Fruit fly (Drosophila melanogaster): ENCODE results near the gene CG13996.

Gene CG13996

DNA sequence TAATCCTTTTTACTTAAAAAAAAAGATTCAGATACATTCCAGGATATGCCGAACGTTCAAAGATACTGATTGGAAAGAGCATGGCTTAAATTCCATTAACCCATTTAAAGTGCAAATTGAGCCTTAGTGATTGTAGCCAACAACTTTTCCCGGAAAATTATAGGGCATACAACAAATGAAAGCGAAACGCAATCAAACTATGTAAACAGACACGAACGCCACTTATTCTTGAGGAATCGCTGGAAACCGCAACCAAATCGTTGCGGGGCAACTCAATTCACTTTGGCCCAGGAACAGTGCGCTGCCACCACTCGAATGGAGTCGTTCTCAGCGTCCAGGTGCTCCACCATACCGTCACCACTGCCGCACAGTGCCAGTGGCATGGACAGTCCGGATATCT, at the start of gene CG13996:
CG13996 (plus strand) TSS at position 301 of the 400 bp plus-strand sequence.
- TF ChIP-seq spab (GFP tag; optimal IDR thresholded peaks at IDR 0.05) (no peak), CG8119 (GFP tag; IDR thresholded peaks at IDR 0.05) (no peak), salr (GFP tag; optimal IDR thresholded peaks at IDR 0.05) (no peak), cyc (GFP tag; optimal IDR thresholded peaks at IDR 0.05) (no peak), CG6854 (GFP tag; optimal IDR thresholded peaks at IDR 0.05) (no peak), Ets96B (tag; optimal IDR thresholded peaks at IDR 0.05) (no peak), CG8632 (GFP tag; optimal IDR thresholded peaks at IDR 0.05) (no peak), lz (GFP tag; optimal IDR thresholded peaks at IDR 0.05) (no peak), CG4318 (GFP tag; optimal IDR thresholded peaks at IDR 0.05) (no peak), dsx (GFP tag; optimal IDR thresholded peaks at IDR 0.05; ENCODE audit: poor library complexity, severe bottlenecking) (no peak), CG8319 (GFP tag; optimal IDR thresholded peaks at IDR 0.05) (no peak), Sox15 (GFP tag; optimal IDR thresholded peaks at IDR 0.05) (no peak), Eip75B (GFP tag; optimal IDR thresholded peaks at IDR 0.05) (no peak), Hr4 (GFP tag; optimal IDR thresholded peaks at IDR 0.05) (no peak), Sox102F (GFP tag; optimal IDR thresholded peaks at IDR 0.05) (no peak), Sox14 (GFP tag; optimal IDR thresholded peaks at IDR 0.05) (no peak), dac (GFP tag; optimal IDR thresholded peaks at IDR 0.05) (no peak), eg (GFP tag; IDR thresholded peaks at IDR 0.05) (no peak), CG11294 (GFP tag; IDR thresholded peaks at IDR 0.05) (no peak), topi (GFP tag; optimal IDR thresholded peaks at IDR 0.05) (no peak)

DNA sequence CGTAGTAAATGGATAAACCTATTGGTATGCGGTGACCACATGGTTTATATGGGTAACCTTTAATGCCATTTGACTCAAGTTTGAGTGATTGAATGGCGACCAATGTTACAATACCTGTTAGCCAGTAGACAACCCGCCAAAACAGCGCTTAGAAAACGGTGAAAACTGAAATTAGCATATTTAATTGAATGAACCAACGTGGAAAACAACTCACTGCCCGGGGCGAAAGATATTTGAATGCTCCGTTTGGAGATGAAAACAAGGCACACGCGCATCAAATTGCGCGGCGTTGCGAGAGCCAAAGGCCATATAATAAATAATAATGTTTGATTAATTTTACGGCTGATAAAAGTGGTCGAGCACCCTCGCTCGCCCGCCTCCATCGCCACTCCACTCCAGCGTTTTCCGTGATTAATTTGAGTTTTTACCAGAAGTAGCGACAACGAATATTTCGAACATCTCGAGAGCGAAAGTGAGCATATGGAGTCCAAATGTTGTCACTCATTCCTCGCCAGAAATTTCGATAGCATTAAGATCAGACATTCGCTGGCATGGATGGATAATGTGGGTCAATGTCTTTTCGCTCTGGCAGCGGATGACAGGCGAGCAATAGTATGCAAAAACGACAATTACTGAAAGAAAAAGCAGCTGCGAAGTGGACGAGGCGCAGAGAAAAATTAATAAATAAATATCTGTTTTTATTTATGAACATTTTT, 49.4 kb upstream of the CG13996 start:
- TF ChIP-seq Eip78C (GFP tag) (peak; percentile 41), svp (GFP tag) (peak; percentile 96), vri (GFP tag; optimal IDR thresholded peaks at IDR 0.05) (no peak)

DNA sequence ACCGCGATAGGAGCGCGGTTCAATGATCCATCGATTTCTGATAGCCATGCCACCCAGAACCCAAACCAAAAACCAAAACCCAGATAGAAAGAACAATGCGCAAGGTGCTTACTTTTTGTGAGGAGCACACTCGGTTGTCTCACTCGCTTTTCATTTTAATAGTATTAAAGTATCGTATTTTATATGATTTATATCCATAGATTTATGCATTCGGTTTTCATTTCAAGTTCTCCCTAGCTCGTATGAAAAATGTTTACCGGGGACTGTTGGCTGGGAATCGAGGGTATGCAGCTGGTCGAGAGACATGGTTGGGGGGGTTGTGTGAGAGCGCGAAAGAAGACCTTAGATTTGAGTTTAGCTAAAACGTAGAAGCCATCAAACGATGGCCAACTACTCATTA, 48.6 kb upstream of the CG13996 start:
- TF ChIP-seq topi (GFP tag; optimal IDR thresholded peaks at IDR 0.05) (peak; percentile 47), CG6276 (GFP tag; optimal IDR thresholded peaks at IDR 0.05) (no peak), Hr39 (GFP tag; optimal IDR thresholded peaks at IDR 0.05) (peak; percentile 47), Hr38 (GFP tag; optimal IDR thresholded peaks at IDR 0.05) (no peak), vri (GFP tag; optimal IDR thresholded peaks at IDR 0.05) (peak; percentile 38), cyc (GFP tag; optimal IDR thresholded peaks at IDR 0.05) (peak; percentile 25), esn (GFP tag; optimal IDR thresholded peaks at IDR 0.05) (peak; percentile 57), lz (GFP tag; optimal IDR thresholded peaks at IDR 0.05) (peak; percentile 44), CG9139 (GFP tag; optimal IDR thresholded peaks at IDR 0.05) (no peak), Met (GFP tag; optimal IDR thresholded peaks at IDR 0.05) (peak; percentile 34), CG6854 (GFP tag; optimal IDR thresholded peaks at IDR 0.05) (no peak), Sox102F (GFP tag; optimal IDR thresholded peaks at IDR 0.05) (peak; percentile 14), CG31627 (GFP tag; optimal IDR thresholded peaks at IDR 0.05) (peak; percentile 52), CG3919 (GFP tag; optimal IDR thresholded peaks at IDR 0.05) (no peak), CG15336 (GFP tag; IDR thresholded peaks at IDR 0.05) (peak; percentile 36; the same call in 1 of the 2 replicates), Eip78C (GFP tag) (peak; percentile 73), Smox (GFP tag; optimal IDR thresholded peaks at IDR 0.05) (peak; percentile 50), acj6 (GFP tag; optimal IDR thresholded peaks at IDR 0.05) (no peak), Sox14 (GFP tag; optimal IDR thresholded peaks at IDR 0.05) (peak; percentile 23), Ets21C (GFP tag; optimal IDR thresholded peaks at IDR 0.05) (peak; percentile 4), svp (GFP tag) (peak; percentile 84)

DNA sequence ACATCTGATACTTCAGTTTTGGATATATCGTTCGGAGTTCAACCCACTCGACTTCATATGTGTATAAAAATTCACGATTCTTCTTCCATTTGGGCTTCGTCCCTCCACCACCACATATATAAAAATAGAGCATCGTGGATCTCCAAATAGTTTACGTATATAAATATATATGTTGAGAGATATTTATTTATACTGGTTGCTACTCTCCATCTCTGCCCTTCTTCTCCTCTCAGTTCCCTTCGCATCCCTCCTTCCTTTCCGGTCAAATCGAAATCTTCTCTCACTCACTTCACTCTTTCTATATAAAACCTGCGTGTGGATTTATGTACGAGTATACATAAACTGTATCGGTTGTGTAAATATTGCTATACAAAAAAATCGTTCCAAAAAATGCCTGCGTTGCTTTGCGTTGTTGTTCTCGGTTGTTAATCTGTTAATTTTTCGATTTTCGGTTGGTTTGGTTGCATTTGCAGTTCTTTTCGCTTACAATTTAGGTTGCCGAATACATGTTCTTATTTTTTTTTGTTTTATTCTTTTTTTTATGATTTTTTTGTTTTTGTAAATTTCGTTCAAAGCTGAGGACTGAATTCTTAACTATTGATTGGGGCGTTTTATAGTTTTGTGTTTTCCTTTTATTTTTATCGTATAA, 47.9 kb upstream of the CG13996 start:
- TF ChIP-seq Blimp-1 (GFP tag; optimal IDR thresholded peaks at IDR 0.05): no peak
- TF ChIP-seq Sox14 (GFP tag; optimal IDR thresholded peaks at IDR 0.05): no peak
- TF ChIP-seq fkh (GFP tag; optimal IDR thresholded peaks at IDR 0.05): no peak
- no peak for TF ChIP-seq lz (GFP tag; optimal IDR thresholded peaks at IDR 0.05)
- TF ChIP-seq Eip78C (GFP tag): peak; percentile 39
- TF ChIP-seq Eip75B (GFP tag; optimal IDR thresholded peaks at IDR 0.05): no peak
